Worm (Caenorhabditis elegans) whole organism, L2 larva: Measurements from ENCODE around the gene F54H12.7.
A peak's percentile ranks its signal among the peaks of the same experiment; 100 is the strongest.
"Not testable (repeated sequence)": the region's sequence is repeated elsewhere in the genome, so short reads cannot be mapped to it uniquely, and the experiment has no call there.

Experiments
- C34F6.9 ChIP-seq: fragments of 150-350 bp; optimal IDR thresholded peaks from 2 replicates; lab custom pipeline; 2014; ENCODE audit warnings: missing biosample characterization, missing genetic modification characterization
- F13H6.1 ChIP-seq: sonication (generic microtip); optimal IDR thresholded peaks from 2 replicates; lab custom pipeline; 2016; ENCODE audit warnings: missing genetic modification characterization, missing compliant biosample characterization
- R02D3.7 ChIP-seq: fragments of 150-350 bp; optimal IDR thresholded peaks from 2 replicates; lab custom pipeline; 2014; ENCODE audit warnings: missing biosample characterization, missing genetic modification characterization
- Y55F3AM.14 ChIP-seq: fragments of 200-800 bp; sonication (Bioruptor generic); optimal IDR thresholded peaks from 2 replicates; lab custom pipeline; 2018; ENCODE audit warnings: mild to moderate bottlenecking, missing genetic modification characterization, missing compliant biosample characterization
- ZK546.5 ChIP-seq: sonication (generic microtip); optimal IDR thresholded peaks from 2 replicates; lab custom pipeline; 2017; ENCODE audit warnings: missing biosample characterization, missing genetic modification characterization
- alr-1 ChIP-seq: fragments of 150-350 bp; optimal IDR thresholded peaks from 2 replicates; lab custom pipeline; 2014; ENCODE audit warnings: missing biosample characterization, missing genetic modification characterization
- aly-2 ChIP-seq: fragments of 150-350 bp; optimal IDR thresholded peaks from 2 replicates; lab custom pipeline; 2014; ENCODE audit warnings: missing biosample characterization, missing genetic modification characterization
- ama-1 ChIP-seq: fragments of 150-350 bp; optimal IDR thresholded peaks from 2 replicates; lab custom pipeline; 2018; ENCODE audit warnings: inconsistent platforms
- ceh-82 ChIP-seq: fragments of 150-350 bp; optimal IDR thresholded peaks from 2 replicates; lab custom pipeline; 2014; ENCODE audit warnings: missing biosample characterization, missing genetic modification characterization
- crh-2 ChIP-seq: sonication (generic microtip); optimal IDR thresholded peaks from 2 replicates; lab custom pipeline; 2017; ENCODE audit warnings: missing biosample characterization, missing genetic modification characterization
- egl-27 ChIP-seq: sonication (generic microtip); optimal IDR thresholded peaks from 3 replicates; lab custom pipeline; 2017; ENCODE audit warnings: missing biosample characterization, missing genetic modification reagents, missing genetic modification characterization
- elt-1 ChIP-seq: fragments of 150-350 bp; optimal IDR thresholded peaks from 2 replicates; lab custom pipeline; 2014; ENCODE audit warnings: missing biosample characterization, missing genetic modification characterization
- elt-3 ChIP-seq: sonication (generic microtip); optimal IDR thresholded peaks from 2 replicates; lab custom pipeline; 2017; ENCODE audit warnings: missing biosample characterization, missing genetic modification characterization
- fos-1 ChIP-seq: fragments of 150-350 bp; optimal IDR thresholded peaks from 2 replicates; lab custom pipeline; 2014; ENCODE audit warnings: missing biosample characterization, missing genetic modification characterization
- lin-11 ChIP-seq: fragments of 150-350 bp; sonication (generic microtip); optimal IDR thresholded peaks from 2 replicates; lab custom pipeline; 2014; ENCODE audit warnings: missing biosample characterization, missing genetic modification characterization, inconsistent platforms, mixed read lengths
- lin-13 ChIP-seq: fragments of 150-350 bp; optimal IDR thresholded peaks from 2 replicates; lab custom pipeline; 2014; ENCODE audit warnings: missing biosample characterization, missing genetic modification reagents, missing genetic modification characterization
- lin-39 ChIP-seq: fragments of 150-350 bp; optimal IDR thresholded peaks from 2 replicates; lab custom pipeline; 2014; ENCODE audit warnings: missing biosample characterization, missing genetic modification reagents, missing genetic modification characterization
- lsy-2 ChIP-seq, 2 experiments: fragments of 150-350 bp in 1 of 2; sonication (generic microtip) in 1 of 2; optimal IDR thresholded peaks; 2 replicates each; lab custom pipeline; 2014 to 2017; ENCODE audit warnings: missing biosample characterization in 2 of 2, missing genetic modification characterization in 2 of 2
- mab-5 ChIP-seq: fragments of 150-350 bp; optimal IDR thresholded peaks from 2 replicates; lab custom pipeline; 2014; ENCODE audit warnings: missing biosample characterization, missing genetic modification characterization
- mbf-1 ChIP-seq: sonication (generic microtip); optimal IDR thresholded peaks from 2 replicates; lab custom pipeline; 2017; ENCODE audit warnings: missing biosample characterization, missing genetic modification characterization
- mdl-1 ChIP-seq, 2 experiments: fragments of 150-350 bp in 1 of 2; sonication (generic microtip) in 1 of 2; optimal IDR thresholded peaks; 2 replicates each; lab custom pipeline; 2017; ENCODE audit warnings: missing biosample characterization in 2 of 2, missing genetic modification characterization in 2 of 2
- nhr-10 ChIP-seq: sonication (generic microtip); optimal IDR thresholded peaks from 2 replicates; lab custom pipeline; 2017; ENCODE audit warnings: missing biosample characterization, missing genetic modification characterization
- nhr-11 ChIP-seq: fragments of 150-350 bp; optimal IDR thresholded peaks from 2 replicates; lab custom pipeline; 2014; ENCODE audit warnings: missing biosample characterization, missing genetic modification characterization
- nhr-12 ChIP-seq: fragments of 150-350 bp; optimal IDR thresholded peaks from 2 replicates; lab custom pipeline; 2014; ENCODE audit warnings: missing biosample characterization, missing genetic modification characterization
- nhr-129 ChIP-seq: fragments of 150-350 bp; optimal IDR thresholded peaks from 2 replicates; lab custom pipeline; 2014; ENCODE audit warnings: missing biosample characterization, missing genetic modification characterization
- nhr-21 ChIP-seq: fragments of 150-350 bp; optimal IDR thresholded peaks from 2 replicates; lab custom pipeline; 2014; ENCODE audit warnings: missing biosample characterization, missing genetic modification characterization
- nhr-23 ChIP-seq: fragments of 150-350 bp; optimal IDR thresholded peaks from 2 replicates; lab custom pipeline; 2014; ENCODE audit warnings: missing biosample characterization, missing genetic modification reagents, missing genetic modification characterization
- nhr-237 ChIP-seq: fragments of 150-350 bp; optimal IDR thresholded peaks from 2 replicates; lab custom pipeline; 2014; ENCODE audit warnings: missing biosample characterization, missing genetic modification characterization
- nhr-25 ChIP-seq: fragments of 150-350 bp; sonication (generic microtip); optimal IDR thresholded peaks from 3 replicates; lab custom pipeline; 2014; ENCODE audit warnings: missing biosample characterization, missing genetic modification characterization
- nhr-6 ChIP-seq: fragments of 150-350 bp; optimal IDR thresholded peaks from 2 replicates; lab custom pipeline; 2014; ENCODE audit warnings: missing biosample characterization, missing genetic modification characterization
- peb-1 ChIP-seq: fragments of 150-350 bp; optimal IDR thresholded peaks from 2 replicates; lab custom pipeline; 2014; ENCODE audit warnings: missing biosample characterization, missing genetic modification characterization
- sem-4 ChIP-seq: fragments of 150-350 bp; optimal IDR thresholded peaks from 2 replicates; lab custom pipeline; 2014; ENCODE audit warnings: missing biosample characterization, missing genetic modification reagents, missing genetic modification characterization
- skn-1 ChIP-seq: sonication (generic microtip); optimal IDR thresholded peaks from 2 replicates; lab custom pipeline; 2017; ENCODE audit warnings: missing biosample characterization, missing genetic modification characterization
- sma-3 ChIP-seq: sonication (generic microtip); optimal IDR thresholded peaks from 2 replicates; lab custom pipeline; 2016; ENCODE audit warnings: missing genetic modification reagents, missing genetic modification characterization, missing compliant biosample characterization
- sma-9 ChIP-seq, 2 experiments: fragments of 150-350 bp in 1 of 2; sonication (generic microtip) in 1 of 2; optimal IDR thresholded peaks; 2 replicates each; lab custom pipeline; 2014 to 2016; ENCODE audit warnings: missing genetic modification characterization in 2 of 2, mild to moderate bottlenecking in 1 of 2, missing biosample characterization in 1 of 2, missing compliant biosample characterization in 1 of 2, missing genetic modification reagents in 1 of 2, moderate library complexity in 1 of 2
- snpc-4 ChIP-seq: fragments of 150-350 bp; optimal IDR thresholded peaks from 2 replicates; lab custom pipeline; 2014; ENCODE audit warnings: missing biosample characterization, missing genetic modification characterization
- unc-39 ChIP-seq: fragments of 150-350 bp; optimal IDR thresholded peaks from 2 replicates; lab custom pipeline; 2014; ENCODE audit warnings: missing biosample characterization, missing genetic modification characterization
- unc-55 ChIP-seq: fragments of 150-350 bp; sonication (generic microtip); optimal IDR thresholded peaks from 3 replicates; lab custom pipeline; 2014; ENCODE audit warnings: missing biosample characterization, missing genetic modification reagents, missing genetic modification characterization
- unc-62 ChIP-seq: fragments of 150-350 bp; optimal IDR thresholded peaks from 2 replicates; lab custom pipeline; 2014; ENCODE audit warnings: missing biosample characterization, missing genetic modification reagents, missing genetic modification characterization
- zag-1 ChIP-seq: fragments of 150-350 bp; optimal IDR thresholded peaks from 2 replicates; lab custom pipeline; 2014; ENCODE audit warnings: missing biosample characterization, missing genetic modification characterization
- ztf-11 ChIP-seq: sonication (generic microtip); optimal IDR thresholded peaks from 2 replicates; lab custom pipeline; 2017; ENCODE audit warnings: missing biosample characterization, missing genetic modification characterization
- ztf-4 ChIP-seq: fragments of 150-350 bp; optimal IDR thresholded peaks from 2 replicates; lab custom pipeline; 2014; ENCODE audit warnings: missing biosample characterization, missing genetic modification characterization

F54H12.7 gene

DNA sequence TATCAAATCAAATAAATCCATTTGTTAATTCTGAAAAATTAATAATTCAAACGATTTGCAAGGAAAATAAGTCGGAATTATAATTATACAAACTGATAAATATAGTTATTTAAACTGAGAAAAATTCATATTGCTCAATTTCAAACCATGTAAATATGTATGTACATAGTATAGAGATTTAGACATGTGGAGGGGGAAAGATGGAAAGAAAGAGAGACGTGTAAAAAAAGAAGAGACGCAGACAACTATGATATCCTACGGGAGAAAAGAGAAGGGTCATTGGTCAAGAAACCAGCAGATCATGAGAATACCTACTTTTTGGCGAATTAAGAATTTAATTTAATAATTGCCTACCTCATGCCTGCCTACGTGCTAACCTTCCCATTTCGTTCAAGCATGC, 11.1 kb upstream of the F54H12.7 start, which contains the start of gene C29E4.11:
Gene C29E4.11, minus strand, starts transcription at position 30 of the 400 bp plus-strand sequence.
- TF ChIP-seq R02D3.7 (tag; lab: Kevin White, UChicago) (no peak), lin-13 (no peak), nhr-25 (tag; lab: Kevin White, UChicago) (no peak), lin-39 (tag; lab: Kevin White, UChicago) (no peak), C34F6.9 (tag; lab: Kevin White, UChicago) (peak; percentile 74), lin-11 (tag; lab: Kevin White, UChicago) (no peak), nhr-6 (tag; lab: Kevin White, UChicago) (no peak), Y55F3AM.14 (no peak), unc-55 (GFP tag; lab: Kevin White, UChicago) (peak; percentile 40), sem-4 (tag; lab: Kevin White, UChicago) (no peak), ceh-82 (tag; lab: Kevin White, UChicago) (no peak), nhr-23 (tag; lab: Kevin White, UChicago) (no peak), mbf-1 (tag; lab: Kevin White, UChicago) (no peak), lsy-2 (tag; optimal IDR thresholded peaks at IDR 0.05; lab: Kevin White, UChicago) (peak in 1 of 2 experiments; percentile 40), unc-62 (GFP tag; lab: Kevin White, UChicago) (no peak), nhr-12 (tag; lab: Kevin White, UChicago) (no peak), elt-3 (no peak), peb-1 (tag; lab: Kevin White, UChicago) (no peak), snpc-4 (no peak), fos-1 (tag; lab: Kevin White, UChicago) (no peak)
- TF ChIP-seq, all 48 proteins: peak for 3

DNA sequence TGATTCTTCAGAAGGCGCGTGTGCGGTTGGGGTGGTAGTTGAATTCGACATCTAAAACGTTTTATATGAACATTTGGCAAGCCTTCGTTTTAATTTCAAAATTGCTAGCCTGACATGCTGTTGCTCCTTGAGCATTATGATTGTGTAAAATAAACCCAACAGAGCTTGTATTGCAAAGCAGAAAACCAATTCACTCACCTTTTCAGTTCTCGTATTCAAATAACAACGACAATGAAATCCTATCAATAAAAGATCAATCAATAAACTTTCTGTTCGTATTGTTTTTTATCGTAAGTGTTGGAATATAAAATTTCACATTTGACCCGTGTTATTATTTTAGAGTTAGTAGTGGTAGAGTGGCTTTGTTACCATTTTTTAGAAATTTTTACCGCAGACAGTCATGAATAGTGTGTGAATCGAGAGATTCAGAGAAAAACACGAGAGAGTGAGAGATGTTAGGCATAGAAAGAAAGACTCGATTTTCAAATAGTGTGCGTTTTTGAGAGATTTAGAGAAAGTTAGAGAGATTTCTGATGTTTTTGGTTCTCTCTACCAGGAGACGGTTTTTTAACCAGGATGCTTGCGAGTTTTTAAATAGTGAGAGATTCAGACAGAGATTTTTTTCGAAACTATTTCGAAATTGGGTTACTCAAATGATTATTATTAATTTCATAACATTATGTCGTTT, 10.1 kb upstream of the F54H12.7 start, which contains the start of gene F54H12.10:
Gene F54H12.10, minus strand, starts transcription at position 51 of the 688 bp plus-strand sequence.
- TF ChIP-seq elt-1 (tag; lab: Kevin White, UChicago); fos-1 (tag; lab: Kevin White, UChicago); elt-3: not testable (repeated sequence)

DNA sequence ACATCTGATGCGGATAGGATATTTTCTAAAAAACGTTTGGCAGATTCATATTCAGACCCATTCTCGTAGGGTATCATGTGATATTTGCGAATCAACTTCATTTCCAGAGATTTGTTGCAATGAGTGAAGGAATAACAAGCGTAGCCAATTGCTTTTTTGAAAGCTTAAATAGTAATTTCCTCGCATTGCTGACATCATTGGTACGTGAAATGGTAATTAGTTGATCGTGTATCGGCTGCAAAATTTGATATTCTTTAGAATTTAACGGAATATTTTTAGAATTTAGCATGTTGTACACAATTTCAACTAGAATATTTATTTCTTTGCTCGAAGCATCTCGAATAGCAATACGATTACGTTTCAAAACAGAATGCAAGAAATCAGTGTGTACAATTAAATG, 6.5 kb upstream of the F54H12.7 start, which contains the start of gene F54H12.4:
Gene F54H12.4, minus strand, starts transcription at position 101 of the 400 bp plus-strand sequence.
- TF ChIP-seq nhr-10, unc-39, nhr-25 (tag; lab: Kevin White, UChicago): not testable (repeated sequence)

DNA sequence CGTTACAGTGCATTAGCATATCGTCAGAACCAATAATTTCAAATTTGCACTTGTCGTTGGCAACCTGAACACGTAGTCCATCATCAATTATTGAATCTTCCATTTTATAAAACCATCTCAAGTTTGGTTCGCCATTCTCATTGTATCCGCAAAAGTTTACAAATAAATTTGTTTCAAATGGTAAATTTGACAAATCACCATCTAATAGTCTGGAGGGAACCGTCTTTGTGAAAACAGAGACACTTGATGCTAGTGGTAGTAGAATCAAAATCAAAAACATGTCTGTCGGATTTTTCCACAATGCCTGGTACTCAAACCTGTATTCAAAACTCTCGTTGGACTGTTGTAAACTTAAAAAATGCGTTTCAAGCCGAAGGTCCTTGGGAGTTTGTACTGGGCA, 4.9 kb upstream of the F54H12.7 start, which contains the start of gene F54H12.2:
Gene F54H12.2, plus strand, starts transcription at position 301 of the 400 bp plus-strand sequence.
- not testable (repeated sequence) for TF ChIP-seq ama-1 (lab: Kevin White, UChicago); sma-9 (GFP tag; optimal IDR thresholded peaks at IDR 0.05; lab: Kevin White, UChicago); sma-9 (tag; optimal IDR thresholded peaks at IDR 0.05; lab: Kevin White, UChicago); aly-2 (tag; lab: Kevin White, UChicago)

DNA sequence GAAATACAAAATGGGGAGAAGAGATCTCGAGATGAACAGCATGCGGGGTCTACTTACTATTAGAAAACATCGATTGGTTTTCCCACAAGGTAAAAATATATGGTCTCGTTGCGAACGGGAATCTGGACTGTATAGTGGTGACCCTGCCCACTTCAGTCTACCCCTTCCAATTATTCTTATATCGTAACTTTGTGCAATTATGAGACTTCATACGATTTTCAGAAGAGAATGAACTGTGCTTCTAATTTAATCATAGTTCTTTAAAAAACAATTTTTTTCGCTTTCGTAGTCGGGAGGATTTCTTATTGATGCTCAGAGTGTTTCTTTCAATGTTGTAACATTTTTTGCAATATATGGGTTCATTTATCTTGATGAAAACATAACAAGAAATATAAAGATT, 2.9 kb downstream of the F54H12.7 start, which contains the start of gene F54H12.5:
Gene F54H12.5, minus strand, starts transcription at position 101 of the 400 bp plus-strand sequence.
- TF ChIP-seq nhr-6 (tag; lab: Kevin White, UChicago) (no peak), mdl-1 (tag; optimal IDR thresholded peaks at IDR 0.05; lab: Kevin White, UChicago) (no peak), aly-2 (tag; lab: Kevin White, UChicago) (no peak), ztf-4 (tag; lab: Kevin White, UChicago) (no peak), alr-1 (tag; lab: Kevin White, UChicago) (no peak)

DNA sequence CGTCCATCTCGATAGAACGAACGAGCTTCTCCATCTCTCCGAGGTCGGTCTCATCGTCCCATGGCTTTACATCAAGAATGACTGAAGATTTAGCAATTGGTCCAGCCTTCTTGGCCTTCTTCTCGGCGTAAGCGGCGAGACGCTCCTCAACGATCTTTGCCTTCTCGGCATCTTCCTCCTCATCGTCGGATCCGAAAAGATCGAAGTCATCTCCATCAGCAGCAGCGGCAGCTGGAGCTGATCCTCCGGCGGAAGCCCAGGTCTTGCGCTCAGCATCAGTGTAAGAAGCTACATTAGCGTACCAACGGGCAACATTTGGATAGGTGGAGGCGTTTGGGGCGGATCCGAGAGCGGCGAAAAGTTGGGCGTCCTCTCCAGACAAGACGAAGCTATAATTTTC, 3.5 kb downstream of the F54H12.7 start:
- no peak for TF ChIP-seq crh-2 (tag; lab: Kevin White, UChicago)
- TF ChIP-seq mab-5: no peak
- no peak for TF ChIP-seq lin-13
- TF ChIP-seq zag-1 (tag; lab: Kevin White, UChicago): no peak
- TF ChIP-seq nhr-237 (tag; lab: Kevin White, UChicago): no peak
- TF ChIP-seq snpc-4: no peak
- TF ChIP-seq nhr-129 (tag; lab: Kevin White, UChicago): no peak
- no peak for TF ChIP-seq ZK546.5 (tag; lab: Kevin White, UChicago)
- TF ChIP-seq skn-1 (tag; lab: Kevin White, UChicago): no peak
- TF ChIP-seq nhr-11 (tag; lab: Kevin White, UChicago): no peak
- no peak for TF ChIP-seq nhr-6 (tag; lab: Kevin White, UChicago)
- no peak for TF ChIP-seq fos-1 (tag; lab: Kevin White, UChicago)
- no peak for TF ChIP-seq nhr-21
- no peak for TF ChIP-seq sma-3
- TF ChIP-seq egl-27: no peak
- TF ChIP-seq F13H6.1 (tag; lab: Kevin White, UChicago): no peak
- no peak for TF ChIP-seq ztf-11
- TF ChIP-seq, all 48 proteins: peak for 0
